Fruit fly (Drosophila melanogaster) whole organism, embryonic: ENCODE data around the gene Ctr1A.

Experiments used
- Ada2b ChIP-seq: fragments of 200-800 bp; sonication (Bioruptor generic); IDR thresholded peaks from 2 replicates; pipeline ENCODE4 v1.3.6; 2022; ENCODE audit warnings: missing biosample characterization, missing genetic modification characterization
- Adf1 ChIP-seq: fragments of 200-800 bp; sonication (Bioruptor generic); IDR thresholded peaks from 2 replicates; pipeline ENCODE4 v1.3.6; 2022; ENCODE audit warnings: missing biosample characterization, missing genetic modification characterization
- B-H1 ChIP-seq: fragments of 200-800 bp; sonication (Bioruptor generic); IDR thresholded peaks from 3 replicates; pipeline ENCODE4 v1.3.6; 2022; ENCODE audit warnings: missing biosample characterization, missing genetic modification characterization
- Blimp-1 ChIP-seq: fragments of 200-800 bp; sonication (Bioruptor generic); optimal IDR thresholded peaks from 3 replicates; lab custom pipeline; 2018; ENCODE audit warnings: missing biosample characterization, missing genetic modification characterization, mild to moderate bottlenecking, moderate library complexity, missing genetic modification reagents
- CG10462 ChIP-seq: fragments of 200-800 bp; sonication (Bioruptor generic); optimal IDR thresholded peaks from 2 replicates; lab custom pipeline; 2016; ENCODE audit warnings: missing biosample characterization, missing genetic modification characterization
- CG10543 ChIP-seq: fragments of 200-800 bp; sonication (Bioruptor generic); optimal IDR thresholded peaks from 3 replicates; lab custom pipeline; 2017; ENCODE audit warnings: missing biosample characterization, mild to moderate bottlenecking, missing genetic modification characterization, moderate library complexity
- CG11247 ChIP-seq: fragments of 200-800 bp; sonication (Bioruptor generic); IDR thresholded peaks from 2 replicates; pipeline ENCODE4 v1.3.6; 2022; ENCODE audit warnings: missing biosample characterization, missing genetic modification characterization
- CG11723 ChIP-seq: fragments of 200-800 bp; sonication (Bioruptor generic); optimal IDR thresholded peaks from 2 replicates; lab custom pipeline; 2017; ENCODE audit warnings: missing biosample characterization, mild to moderate bottlenecking, missing genetic modification characterization
- CG12155 ChIP-seq: fragments of 200-800 bp; sonication (Bioruptor generic); optimal IDR thresholded peaks from 3 replicates; lab custom pipeline; 2016; ENCODE audit warnings: missing biosample characterization, missing genetic modification characterization
- CG12299 ChIP-seq: fragments of 200-800 bp; sonication (Bioruptor generic); optimal IDR thresholded peaks from 2 replicates; lab custom pipeline; 2018; ENCODE audit warnings: missing biosample characterization, mild to moderate bottlenecking, missing genetic modification characterization
- CG12391 ChIP-seq: fragments of 200-800 bp; sonication (Bioruptor generic); optimal IDR thresholded peaks from 3 replicates; lab custom pipeline; 2018; ENCODE audit warnings: missing biosample characterization, mild to moderate bottlenecking, missing genetic modification characterization, moderate library complexity
- CG1647 ChIP-seq: fragments of 200-800 bp; sonication (Bioruptor generic); optimal IDR thresholded peaks from 3 replicates; lab custom pipeline; 2016; ENCODE audit warnings: missing biosample characterization, missing genetic modification characterization
- CG17912 ChIP-seq: fragments of 200-800 bp; sonication (Bioruptor generic); optimal IDR thresholded peaks from 2 replicates; lab custom pipeline; 2018; ENCODE audit warnings: missing biosample characterization, mild to moderate bottlenecking, missing genetic modification characterization
- CG2889 ChIP-seq: fragments of 200-800 bp; sonication (Bioruptor generic); IDR thresholded peaks from 3 replicates; pipeline ENCODE4 v1.3.6; 2022; ENCODE audit warnings: missing biosample characterization, missing genetic modification characterization
- CG33213 ChIP-seq: fragments of 200-800 bp; sonication (Bioruptor generic); optimal IDR thresholded peaks from 3 replicates; lab custom pipeline; 2016; ENCODE audit warnings: missing biosample characterization, missing genetic modification characterization
- CG5245 ChIP-seq: fragments of 200-800 bp; sonication (Bioruptor generic); optimal IDR thresholded peaks from 3 replicates; lab custom pipeline; 2016; ENCODE audit warnings: missing biosample characterization, missing genetic modification characterization
- CG6175 ChIP-seq: fragments of 200-800 bp; sonication (Bioruptor generic); IDR thresholded peaks from 3 replicates; pipeline ENCODE4 v1.3.6; 2022; ENCODE audit warnings: missing biosample characterization, missing genetic modification characterization
- CG6654 ChIP-seq: fragments of 200-800 bp; sonication (Bioruptor generic); optimal IDR thresholded peaks from 2 replicates; lab custom pipeline; 2017; ENCODE audit warnings: missing biosample characterization, mild to moderate bottlenecking, missing genetic modification characterization
- CG6683 ChIP-seq: fragments of 200-800 bp; sonication (Bioruptor generic); optimal IDR thresholded peaks from 2 replicates; lab custom pipeline; 2017; ENCODE audit warnings: missing biosample characterization, mild to moderate bottlenecking, missing genetic modification characterization, missing genetic modification reagents
- CG7839 ChIP-seq: fragments of 200-800 bp; sonication (Bioruptor generic); optimal IDR thresholded peaks from 3 replicates; lab custom pipeline; 2018; ENCODE audit warnings: missing biosample characterization, mild to moderate bottlenecking, missing genetic modification characterization, moderate library complexity
- CG9609 ChIP-seq: fragments of 200-800 bp; sonication (Bioruptor generic); optimal IDR thresholded peaks from 3 replicates; lab custom pipeline; 2016; ENCODE audit warnings: missing biosample characterization, missing genetic modification characterization
- CG9817 ChIP-seq: fragments of 200-800 bp; sonication (Bioruptor generic); optimal IDR thresholded peaks from 2 replicates; lab custom pipeline; 2018; ENCODE audit warnings: missing biosample characterization, mild to moderate bottlenecking, missing genetic modification characterization, moderate library complexity
- CkIIα-i1 ChIP-seq: fragments of 200-800 bp; sonication (Bioruptor generic); IDR thresholded peaks from 2 replicates; pipeline ENCODE4 v1.3.6; 2022; ENCODE audit warnings: missing biosample characterization, missing genetic modification characterization
- Dfd ChIP-seq, 2 experiments: fragments of >200 bp; optimal IDR thresholded peaks; 2 replicates each; lab custom pipeline; 2017; ENCODE audit warnings: missing biosample characterization in 2 of 2, missing genetic modification characterization in 2 of 2
- E2f1 ChIP-seq: fragments of 200-800 bp; sonication (Bioruptor generic); IDR thresholded peaks from 2 replicates; pipeline ENCODE4 v1.3.6; 2022; ENCODE audit warnings: missing biosample characterization, missing genetic modification characterization
- Ets65A ChIP-seq: fragments of 200-800 bp; sonication (Bioruptor generic); peaks from one replicate; lab custom pipeline; 2016; ENCODE audit warnings: missing biosample characterization, missing genetic modification characterization
- Hand ChIP-seq: fragments of 200-800 bp; sonication (Bioruptor generic); optimal IDR thresholded peaks from 2 replicates; lab custom pipeline; 2017; ENCODE audit warnings: mild to moderate bottlenecking, missing biosample characterization, missing genetic modification reagents, missing genetic modification characterization
- Hey ChIP-seq: fragments of 200-800 bp; sonication (Bioruptor generic); optimal IDR thresholded peaks from 3 replicates; lab custom pipeline; 2018; ENCODE audit warnings: missing biosample characterization, mild to moderate bottlenecking, missing genetic modification characterization
- Hr51 ChIP-seq, 2 experiments: fragments of 200-800 bp; sonication (Bioruptor generic); optimal IDR thresholded peaks; 2 replicates in 1 of 2; 3 replicates in 1 of 2; lab custom pipeline; 2016 to 2018; ENCODE audit warnings: missing biosample characterization in 2 of 2, missing genetic modification characterization in 2 of 2, mild to moderate bottlenecking in 1 of 2, moderate library complexity in 1 of 2
- Mes4 ChIP-seq: fragments of 200-800 bp; sonication (Bioruptor generic); optimal IDR thresholded peaks from 2 replicates; lab custom pipeline; 2016; ENCODE audit warnings: missing biosample characterization, missing genetic modification characterization
- Oli ChIP-seq: fragments of 200-800 bp; sonication (Bioruptor generic); optimal IDR thresholded peaks from 2 replicates; lab custom pipeline; 2018; ENCODE audit warnings: missing biosample characterization, mild to moderate bottlenecking, missing genetic modification characterization, moderate library complexity
- PHDP ChIP-seq: fragments of 200-800 bp; sonication (Bioruptor generic); optimal IDR thresholded peaks from 3 replicates; lab custom pipeline; 2018; ENCODE audit warnings: missing biosample characterization, mild to moderate bottlenecking, missing genetic modification characterization, moderate library complexity
- Sin3A ChIP-seq: fragments of >200 bp; optimal IDR thresholded peaks from 2 replicates; lab custom pipeline; 2018
- Sry-β ChIP-seq: fragments of 200-800 bp; sonication (Bioruptor generic); optimal IDR thresholded peaks from 2 replicates; lab custom pipeline; 2018; ENCODE audit warnings: missing biosample characterization, mild to moderate bottlenecking, missing genetic modification characterization, moderate library complexity
- Trl ChIP-seq, 3 experiments: fragments of >200 bp in 2 of 3; fragments of 200-800 bp in 1 of 3; sonication (Bioruptor generic) in 1 of 3; optimal IDR thresholded peaks; 2 replicates in 1 of 3; 3 replicates in 2 of 3; lab custom pipeline; 2016 to 2017; ENCODE audit warnings: missing biosample characterization in 1 of 3, missing genetic modification characterization in 1 of 3
- amos ChIP-seq: fragments of 200-800 bp; sonication (Bioruptor generic); IDR thresholded peaks from 2 replicates; pipeline ENCODE4 v1.3.6; 2022; ENCODE audit warnings: missing biosample characterization, missing genetic modification characterization; ENCODE audit not compliant: partially characterized antibody
- ash1 ChIP-seq: fragments of 200-800 bp; sonication (Bioruptor generic); optimal IDR thresholded peaks from 2 replicates; lab custom pipeline; 2018; ENCODE audit warnings: missing biosample characterization, mild to moderate bottlenecking, missing genetic modification characterization
- chn ChIP-seq: fragments of 200-800 bp; sonication (Bioruptor generic); optimal IDR thresholded peaks from 2 replicates; lab custom pipeline; 2016; ENCODE audit warnings: missing biosample characterization, missing genetic modification characterization
- esg ChIP-seq: fragments of 200-800 bp; sonication (Bioruptor generic); conservative IDR thresholded peaks from 2 replicates; pipeline ENCODE4 v1.3.6; 2022; ENCODE audit warnings: missing biosample characterization, missing genetic modification characterization
- h ChIP-seq: fragments of >200 bp; optimal IDR thresholded peaks from 2 replicates; lab custom pipeline; 2017
- lab ChIP-seq: fragments of 200-800 bp; sonication (Bioruptor generic); optimal IDR thresholded peaks from 3 replicates; lab custom pipeline; 2017; ENCODE audit warnings: missing biosample characterization, missing genetic modification characterization, mild to moderate bottlenecking, moderate library complexity, missing genetic modification reagents
- lbe ChIP-seq: fragments of 200-800 bp; sonication (Bioruptor generic); optimal IDR thresholded peaks from 2 replicates; lab custom pipeline; 2016; ENCODE audit warnings: missing biosample characterization, mild to moderate bottlenecking, missing genetic modification characterization
- nom ChIP-seq: fragments of 200-800 bp; sonication (Bioruptor generic); optimal IDR thresholded peaks from 2 replicates; lab custom pipeline; 2017; ENCODE audit warnings: missing biosample characterization, missing genetic modification characterization, mild to moderate bottlenecking, moderate library complexity, missing genetic modification reagents
- pfk ChIP-seq: fragments of 200-800 bp; sonication (Bioruptor generic); optimal IDR thresholded peaks from 2 replicates; lab custom pipeline; 2018; ENCODE audit warnings: missing biosample characterization, mild to moderate bottlenecking, missing genetic modification characterization, moderate library complexity
- pita ChIP-seq: fragments of 200-800 bp; sonication (Bioruptor generic); optimal IDR thresholded peaks from 2 replicates; lab custom pipeline; 2017; ENCODE audit warnings: missing biosample characterization, mild to moderate bottlenecking, missing genetic modification characterization
- pnt ChIP-seq: fragments of 200-800 bp; sonication (Bioruptor generic); optimal IDR thresholded peaks from 3 replicates; lab custom pipeline; 2016; ENCODE audit warnings: missing biosample characterization, missing genetic modification characterization
- ro ChIP-seq: fragments of 200-800 bp; sonication (Bioruptor generic); IDR thresholded peaks from 2 replicates; pipeline ENCODE4 v1.3.6; 2022; ENCODE audit warnings: missing biosample characterization, missing genetic modification characterization
- sna ChIP-seq: fragments of 200-800 bp; sonication (Bioruptor generic); IDR thresholded peaks from 2 replicates; pipeline ENCODE4 v1.3.6; 2022; ENCODE audit warnings: missing biosample characterization, missing genetic modification characterization; ENCODE audit not compliant: partially characterized antibody
- stc ChIP-seq: fragments of 200-800 bp; sonication (Bioruptor generic); IDR thresholded peaks from 2 replicates; pipeline ENCODE4 v1.3.6; 2022; ENCODE audit warnings: missing biosample characterization, missing genetic modification characterization
- tll ChIP-seq, 2 experiments: fragments of 200-800 bp in 1 of 2; fragments of >200 bp in 1 of 2; sonication (Bioruptor generic) in 1 of 2; optimal IDR thresholded peaks; 2 replicates each; lab custom pipeline; 2017 to 2019; ENCODE audit warnings: missing biosample characterization in 2 of 2, missing genetic modification characterization in 2 of 2, mild to moderate bottlenecking in 1 of 2, moderate library complexity in 1 of 2
- tx ChIP-seq: fragments of 200-800 bp; sonication (Bioruptor generic); optimal IDR thresholded peaks from 2 replicates; lab custom pipeline; 2016; ENCODE audit warnings: missing biosample characterization, missing genetic modification characterization

Gene Ctr1A

DNA sequence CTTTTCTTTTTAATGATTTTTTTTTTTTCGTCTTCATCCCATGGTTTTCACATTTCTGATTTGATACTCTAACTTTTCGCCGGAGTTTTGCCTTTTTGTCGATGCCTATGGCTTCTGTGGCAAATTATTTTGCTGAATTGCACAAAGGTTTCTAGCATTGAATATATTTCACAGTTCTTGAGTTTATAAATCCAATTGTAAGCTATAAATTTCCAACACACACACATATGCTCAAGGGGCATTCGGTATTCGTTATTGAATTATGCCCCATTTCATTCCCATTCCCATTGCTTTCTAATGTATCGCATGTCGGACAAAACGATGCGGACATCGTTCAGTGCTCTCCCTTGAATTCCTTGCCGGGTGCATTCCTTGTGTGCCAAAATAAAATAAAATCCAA, 46.0 kb upstream of the Ctr1A start (continued):
- peak; percentile 37; the same call in 1 of the 2 replicates for TF ChIP-seq CG11247
- no peak for TF ChIP-seq CG6683
- no peak for TF ChIP-seq CG6175 (GFP tag; lab: Robert Waterston, UW)
- no peak for TF ChIP-seq nom
- TF ChIP-seq stc (GFP tag; lab: Robert Waterston, UW) = peak; percentile 39; the same call in 1 of the 2 replicates
- TF ChIP-seq pnt = peak; percentile 67
- no peak for TF ChIP-seq CkIIα-i1 (GFP tag; lab: Robert Waterston, UW)
- TF ChIP-seq lab (GFP tag; lab: Kevin White, UChicago) = peak; percentile 10
- TF ChIP-seq Hand = no peak
- TF ChIP-seq CG12299 (tag; lab: Kevin White, UChicago) = no peak
- TF ChIP-seq Mes4 (GFP tag; lab: Kevin White, UChicago) = peak; percentile 22
- no peak for TF ChIP-seq Sry-β
- peak; percentile 6 for TF ChIP-seq tx
- TF ChIP-seq CG7839 (tag; lab: Kevin White, UChicago) = peak; percentile 59
- peak; percentile 46; the same call in 1 of the 3 replicates for TF ChIP-seq B-H1
- TF ChIP-seq CG11723 (GFP tag; lab: Kevin White, UChicago) = no peak
- TF ChIP-seq esg (GFP tag; lab: Robert Waterston, UW) = peak; percentile 56
- TF ChIP-seq Ets65A (GFP tag; lab: Kevin White, UChicago) = peak; percentile 78
- TF ChIP-seq E2f1 (GFP tag; lab: Robert Waterston, UW) = peak; percentile 36; the same call in 1 of the 2 replicates
- no peak for TF ChIP-seq CG1647
- no peak for TF ChIP-seq lbe
- TF ChIP-seq Hr51 (GFP tag; optimal IDR thresholded peaks at IDR 0.05; lab: Kevin White, UChicago) = peak in 1 of 2 experiments; percentile 16
- no peak for TF ChIP-seq CG9817 (tag; lab: Kevin White, UChicago)
- no peak for TF ChIP-seq CG10543 (GFP tag; lab: Kevin White, UChicago)
- TF ChIP-seq sna = no peak
- peak; percentile 74 for TF ChIP-seq Blimp-1 (GFP tag; lab: Kevin White, UChicago)
- TF ChIP-seq h = no peak
- TF ChIP-seq pita (GFP tag; lab: Kevin White, UChicago) = no peak
- no peak for TF ChIP-seq pfk (GFP tag; lab: Kevin White, UChicago)
- no peak for TF ChIP-seq CG12155 (GFP tag; lab: Kevin White, UChicago)
- no peak for TF ChIP-seq CG2889
- no peak for TF ChIP-seq CG6654 (GFP tag; lab: Kevin White, UChicago)
- TF ChIP-seq CG10462 (GFP tag; lab: Kevin White, UChicago) = no peak
- TF ChIP-seq Adf1 (GFP tag; lab: Robert Waterston, UW) = no peak
- peak; percentile 20; the same call in 1 of the 2 replicates for TF ChIP-seq Ada2b
- no peak for TF ChIP-seq Sin3A (lab: Kevin White, UChicago)
- peak; percentile 34 for TF ChIP-seq CG12391 (tag; lab: Kevin White, UChicago)
- TF ChIP-seq ash1 (GFP tag; lab: Kevin White, UChicago) = no peak
- TF ChIP-seq CG9609 = no peak
- peak; percentile 22 for TF ChIP-seq chn (GFP tag; lab: Kevin White, UChicago)
- no peak for TF ChIP-seq CG17912 (GFP tag; lab: Kevin White, UChicago)
- no peak for TF ChIP-seq amos (GFP tag; lab: Robert Waterston, UW)
- peak; percentile 37 for TF ChIP-seq CG33213 (GFP tag; lab: Kevin White, UChicago)
- TF ChIP-seq ro (GFP tag; lab: Robert Waterston, UW) = no peak
- no peak for TF ChIP-seq PHDP (tag; lab: Kevin White, UChicago)
- TF ChIP-seq Hey (tag; lab: Kevin White, UChicago) = no peak
- peak; percentile 40 for TF ChIP-seq Oli (tag; lab: Kevin White, UChicago)
- peak; percentile 31 for TF ChIP-seq CG5245
- no peak for TF ChIP-seq tll (GFP tag; optimal IDR thresholded peaks at IDR 0.05; lab: Kevin White, UChicago)
- TF ChIP-seq Dfd (GFP tag; optimal IDR thresholded peaks at IDR 0.05; lab: Kevin White, UChicago) = no peak
- TF ChIP-seq Trl (optimal IDR thresholded peaks at IDR 0.05; lab: Kevin White, UChicago) = no peak
- TF ChIP-seq Trl (GFP tag; optimal IDR thresholded peaks at IDR 0.05; lab: Kevin White, UChicago) = peak; percentile 61
